Worm (Caenorhabditis elegans) whole organism, midembryonic: ENCODE results near the gene C05C10.2.

Experiments used
- cog-1 ChIP-seq: sonication (generic microtip); optimal IDR thresholded peaks from 2 replicates; lab custom pipeline; 2016; ENCODE audit warnings: missing genetic modification characterization, missing compliant biosample characterization
- flt-1 ChIP-seq: fragments of 200-800 bp; sonication (Bioruptor generic); IDR thresholded peaks from 2 replicates; pipeline ENCODE4 v1.3.6; 2022; ENCODE audit warnings: missing genetic modification characterization, missing compliant biosample characterization
- tab-1 ChIP-seq: fragments of 200-800 bp; sonication (Bioruptor generic); IDR thresholded peaks from 2 replicates; pipeline ENCODE4 v1.3.6; 2022; ENCODE audit warnings: missing genetic modification characterization, missing compliant biosample characterization
- ztf-23 ChIP-seq: fragments of 200-800 bp; sonication (Bioruptor generic); IDR thresholded peaks from 2 replicates; pipeline ENCODE4 v1.3.6; 2022; ENCODE audit warnings: missing genetic modification reagents, missing genetic modification characterization, missing compliant biosample characterization
- ztf-29 ChIP-seq: fragments of 200-800 bp; sonication (Bioruptor generic); IDR thresholded peaks from 2 replicates; pipeline ENCODE4 v1.3.6; 2022; ENCODE audit warnings: missing genetic modification reagents, missing genetic modification characterization, missing compliant biosample characterization

DNA sequence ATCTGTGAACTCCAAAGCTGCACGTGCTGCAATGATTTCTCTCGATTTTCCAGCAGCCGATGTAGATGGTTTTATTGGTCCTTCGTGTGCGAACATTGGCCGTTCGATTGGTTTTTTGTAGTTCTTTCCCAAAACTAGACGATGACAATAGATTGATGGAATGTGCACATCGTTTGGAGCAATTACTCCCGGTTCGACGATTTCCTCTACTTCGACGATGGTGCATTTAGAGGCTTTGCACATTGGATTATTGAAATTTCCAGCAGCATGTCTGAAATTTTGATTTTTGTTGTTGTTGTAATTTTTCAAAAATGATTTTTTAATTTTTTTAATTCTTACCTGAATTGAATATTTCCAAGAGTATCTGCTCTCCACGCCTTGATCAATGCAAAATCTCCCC, 13.6 kb downstream of the C05C10.2 start:
- TF ChIP-seq flt-1 (no peak), cog-1 (tag; lab: Kevin White, UChicago) (no peak), ztf-29 (GFP tag; lab: Robert Waterston, UW) (no peak), ztf-23 (GFP tag; lab: Robert Waterston, UW) (no peak), tab-1 (GFP tag; lab: Robert Waterston, UW) (no peak)
